Fruit fly (Drosophila melanogaster) whole organism, embryonic: ENCODE results near the gene MYPT-75D.
A peak's percentile ranks its signal among the peaks of the same experiment; 100 is the strongest.

Experiments
- ATbp ChIP-seq: fragments of 200-800 bp; sonication (Bioruptor generic); optimal IDR thresholded peaks from 2 replicates; lab custom pipeline; 2017; ENCODE audit warnings: missing biosample characterization, mild to moderate bottlenecking, missing genetic modification characterization, missing genetic modification reagents
- B-H1 ChIP-seq: fragments of 200-800 bp; sonication (Bioruptor generic); IDR thresholded peaks from 3 replicates; pipeline ENCODE4 v1.3.6; 2022; ENCODE audit warnings: missing biosample characterization, missing genetic modification characterization
- BtbVII ChIP-seq: fragments of 200-800 bp; sonication (Bioruptor generic); optimal IDR thresholded peaks from 3 replicates; lab custom pipeline; 2017; ENCODE audit warnings: missing biosample characterization, mild to moderate bottlenecking, missing genetic modification characterization
- CG1233 ChIP-seq: fragments of 200-800 bp; sonication (Bioruptor generic); optimal IDR thresholded peaks from 4 replicates; lab custom pipeline; 2018; ENCODE audit warnings: missing biosample characterization, mild to moderate bottlenecking, missing genetic modification characterization
- CG12659 ChIP-seq: fragments of 200-800 bp; sonication (Bioruptor generic); optimal IDR thresholded peaks from 3 replicates; lab custom pipeline; 2017; ENCODE audit warnings: mild to moderate bottlenecking, missing biosample characterization, missing genetic modification reagents, missing genetic modification characterization
- CG13424 ChIP-seq: fragments of 200-800 bp; sonication (Bioruptor generic); optimal IDR thresholded peaks from 2 replicates; lab custom pipeline; 2019; ENCODE audit warnings: missing biosample characterization, mild to moderate bottlenecking, missing genetic modification characterization, moderate library complexity
- CG14050 ChIP-seq: fragments of 200-800 bp; sonication (Bioruptor generic); IDR thresholded peaks from 3 replicates; pipeline ENCODE4 v1.3.6; 2022; ENCODE audit warnings: missing biosample characterization, missing genetic modification characterization
- CG15514 ChIP-seq: fragments of 200-800 bp; sonication (Bioruptor generic); optimal IDR thresholded peaks from 3 replicates; lab custom pipeline; 2017; ENCODE audit warnings: missing biosample characterization, missing genetic modification characterization, mild to moderate bottlenecking, moderate library complexity, missing genetic modification reagents
- CG17359 ChIP-seq: fragments of 200-800 bp; sonication (Bioruptor generic); optimal IDR thresholded peaks from 3 replicates; lab custom pipeline; 2018; ENCODE audit warnings: missing biosample characterization, mild to moderate bottlenecking, missing genetic modification characterization, moderate library complexity
- CG18476 ChIP-seq: fragments of 200-800 bp; sonication (Bioruptor generic); optimal IDR thresholded peaks from 2 replicates; lab custom pipeline; 2016; ENCODE audit warnings: missing biosample characterization, mild to moderate bottlenecking, missing genetic modification characterization
- CG2199 ChIP-seq: fragments of 200-800 bp; sonication (Bioruptor generic); IDR thresholded peaks from 3 replicates; pipeline ENCODE4 v1.3.6; 2022; ENCODE audit warnings: missing biosample characterization, missing genetic modification characterization
- CG2202 ChIP-seq: fragments of 200-800 bp; sonication (Bioruptor generic); optimal IDR thresholded peaks from 2 replicates; lab custom pipeline; 2018; ENCODE audit warnings: missing biosample characterization, mild to moderate bottlenecking, missing genetic modification characterization
- CG2712 ChIP-seq: fragments of 200-800 bp; optimal IDR thresholded peaks from 3 replicates; lab custom pipeline; 2019; ENCODE audit warnings: missing biosample characterization, mild to moderate bottlenecking, missing genetic modification characterization, moderate library complexity
- CG31388 ChIP-seq: fragments of 200-800 bp; sonication (Bioruptor generic); optimal IDR thresholded peaks from 2 replicates; lab custom pipeline; 2016; ENCODE audit warnings: missing biosample characterization, missing genetic modification characterization
- CG4404 ChIP-seq: fragments of 200-800 bp; sonication (Bioruptor generic); IDR thresholded peaks from 2 replicates; pipeline ENCODE4 v1.3.6; 2022; ENCODE audit warnings: missing biosample characterization, missing genetic modification characterization
- CG4617 ChIP-seq: fragments of 200-800 bp; sonication (Bioruptor generic); optimal IDR thresholded peaks from 3 replicates; lab custom pipeline; 2016; ENCODE audit warnings: missing biosample characterization, missing genetic modification characterization, borderline replicate concordance
- CG4730 ChIP-seq: fragments of 200-800 bp; sonication (Bioruptor generic); IDR thresholded peaks from 2 replicates; pipeline ENCODE4 v1.3.6; 2022; ENCODE audit warnings: missing biosample characterization, missing genetic modification characterization
- CG4854 ChIP-seq: fragments of 200-800 bp; sonication (Bioruptor generic); optimal IDR thresholded peaks from 2 replicates; lab custom pipeline; 2016; ENCODE audit warnings: missing biosample characterization, missing genetic modification characterization, inconsistent platforms
- CG5245 ChIP-seq: fragments of 200-800 bp; sonication (Bioruptor generic); optimal IDR thresholded peaks from 3 replicates; lab custom pipeline; 2016; ENCODE audit warnings: missing biosample characterization, missing genetic modification characterization
- CG7372 ChIP-seq: fragments of 200-800 bp; sonication (Bioruptor generic); IDR thresholded peaks from 2 replicates; pipeline ENCODE4 v1.3.6; 2022; ENCODE audit warnings: missing biosample characterization, missing genetic modification characterization
- CG9609 ChIP-seq: fragments of 200-800 bp; sonication (Bioruptor generic); optimal IDR thresholded peaks from 3 replicates; lab custom pipeline; 2016; ENCODE audit warnings: missing biosample characterization, missing genetic modification characterization
- Dll ChIP-seq: fragments of 200-800 bp; sonication (Bioruptor generic); IDR thresholded peaks from 4 replicates; pipeline ENCODE4 v1.3.6; 2022; ENCODE audit warnings: missing biosample characterization, missing genetic modification characterization; ENCODE audit not compliant: partially characterized antibody
- Ets97D ChIP-seq: fragments of 200-800 bp; sonication (Bioruptor generic); optimal IDR thresholded peaks from 3 replicates; lab custom pipeline; 2016; ENCODE audit warnings: missing biosample characterization, missing genetic modification characterization
- H2.0 ChIP-seq: fragments of 200-800 bp; sonication (Bioruptor generic); IDR thresholded peaks from 2 replicates; pipeline ENCODE4 v1.3.6; 2022; ENCODE audit warnings: missing biosample characterization, missing genetic modification characterization
- HmgD ChIP-seq: fragments of 200-800 bp; sonication (Bioruptor generic); optimal IDR thresholded peaks from 3 replicates; lab custom pipeline; 2016; ENCODE audit warnings: missing biosample characterization, missing genetic modification characterization
- Hr51 ChIP-seq, 2 experiments: fragments of 200-800 bp; sonication (Bioruptor generic); optimal IDR thresholded peaks; 2 replicates in 1 of 2; 3 replicates in 1 of 2; lab custom pipeline; 2016 to 2018; ENCODE audit warnings: missing biosample characterization in 2 of 2, missing genetic modification characterization in 2 of 2, mild to moderate bottlenecking in 1 of 2, moderate library complexity in 1 of 2
- Meics ChIP-seq: fragments of 200-800 bp; sonication (Bioruptor generic); optimal IDR thresholded peaks from 2 replicates; lab custom pipeline; 2017; ENCODE audit warnings: missing biosample characterization, mild to moderate bottlenecking, missing genetic modification characterization
- Oli ChIP-seq: fragments of 200-800 bp; sonication (Bioruptor generic); optimal IDR thresholded peaks from 2 replicates; lab custom pipeline; 2018; ENCODE audit warnings: missing biosample characterization, mild to moderate bottlenecking, missing genetic modification characterization, moderate library complexity
- Pdp1 ChIP-seq, 2 experiments: fragments of 200-800 bp; sonication (Bioruptor generic); optimal IDR thresholded peaks; 3 replicates each; lab custom pipeline; 2016; ENCODE audit warnings: missing biosample characterization in 2 of 2, missing genetic modification characterization in 2 of 2, mild to moderate bottlenecking in 1 of 2, moderate library complexity in 1 of 2
- Ptx1 ChIP-seq: fragments of 200-800 bp; sonication (Bioruptor generic); IDR thresholded peaks from 2 replicates; pipeline ENCODE4 v1.3.6; 2022; ENCODE audit warnings: missing biosample characterization, missing genetic modification characterization
- Xrp1 ChIP-seq: fragments of 200-800 bp; sonication (Bioruptor generic); IDR thresholded peaks from 2 replicates; pipeline ENCODE4 v1.3.6; 2022; ENCODE audit warnings: missing biosample characterization, missing genetic modification characterization
- bowl ChIP-seq: fragments of 200-800 bp; sonication (Bioruptor generic); IDR thresholded peaks from 2 replicates; pipeline ENCODE4 v1.3.6; 2022; ENCODE audit warnings: missing biosample characterization, missing genetic modification characterization
- ems ChIP-seq: fragments of 200-800 bp; sonication (Bioruptor generic); optimal IDR thresholded peaks from 3 replicates; lab custom pipeline; 2016; ENCODE audit warnings: missing biosample characterization, missing genetic modification characterization
- en ChIP-seq: fragments of 200-800 bp; sonication (Bioruptor generic); optimal IDR thresholded peaks from 2 replicates; lab custom pipeline; 2016; ENCODE audit warnings: missing biosample characterization, missing genetic modification characterization
- eve ChIP-seq, 2 experiments: fragments of >200 bp; optimal IDR thresholded peaks; 2 replicates each; lab custom pipeline; 2017; ENCODE audit warnings: missing biosample characterization in 2 of 2, missing genetic modification characterization in 2 of 2
- ewg ChIP-seq: fragments of 200-800 bp; sonication (Bioruptor generic); optimal IDR thresholded peaks from 3 replicates; lab custom pipeline; 2017; ENCODE audit warnings: mild to moderate bottlenecking, missing biosample characterization, missing genetic modification reagents, missing genetic modification characterization
- fd3F ChIP-seq: fragments of 200-800 bp; sonication (Bioruptor generic); optimal IDR thresholded peaks from 2 replicates; lab custom pipeline; 2018; ENCODE audit warnings: missing biosample characterization, mild to moderate bottlenecking, missing genetic modification characterization, moderate library complexity
- ftz-f1 ChIP-seq: fragments of 200-800 bp; sonication (Bioruptor generic); optimal IDR thresholded peaks from 2 replicates; lab custom pipeline; 2016; ENCODE audit warnings: missing biosample characterization, missing genetic modification characterization
- mld ChIP-seq: fragments of 200-800 bp; sonication (Bioruptor generic); IDR thresholded peaks from 3 replicates; pipeline ENCODE4 v1.3.6; 2022; ENCODE audit warnings: missing biosample characterization, missing genetic modification characterization; ENCODE audit not compliant: partially characterized antibody
- onecut ChIP-seq: fragments of 200-800 bp; sonication (Bioruptor generic); IDR thresholded peaks from 2 replicates; pipeline ENCODE4 v1.3.6; 2022; ENCODE audit warnings: missing biosample characterization, missing genetic modification characterization
- phol ChIP-seq: fragments of 200-800 bp; sonication (Bioruptor generic); optimal IDR thresholded peaks from 3 replicates; lab custom pipeline; 2018; ENCODE audit warnings: missing biosample characterization, mild to moderate bottlenecking, missing genetic modification characterization, moderate library complexity
- schlank ChIP-seq: fragments of 200-800 bp; sonication (Bioruptor generic); optimal IDR thresholded peaks from 2 replicates; lab custom pipeline; 2018; ENCODE audit warnings: missing biosample characterization, mild to moderate bottlenecking, missing genetic modification characterization
- scrt ChIP-seq: fragments of 200-800 bp; sonication (Bioruptor generic); optimal IDR thresholded peaks from 2 replicates; lab custom pipeline; 2018; ENCODE audit warnings: missing biosample characterization, mild to moderate bottlenecking, missing genetic modification characterization, moderate library complexity
- sens-2 ChIP-seq: fragments of 200-800 bp; sonication (Bioruptor generic); IDR thresholded peaks from 2 replicates; pipeline ENCODE4 v1.3.6; 2022; ENCODE audit warnings: missing biosample characterization, missing genetic modification characterization
- sob ChIP-seq: fragments of 200-800 bp; sonication (Bioruptor generic); IDR thresholded peaks from 2 replicates; pipeline ENCODE4 v1.3.6; 2022; ENCODE audit warnings: missing biosample characterization, missing genetic modification characterization
- sug ChIP-seq: fragments of 200-800 bp; optimal IDR thresholded peaks from 2 replicates; lab custom pipeline; 2019; ENCODE audit warnings: missing biosample characterization, mild to moderate bottlenecking, missing genetic modification characterization, moderate library complexity
- twi ChIP-seq: fragments of 200-800 bp; optimal IDR thresholded peaks from 2 replicates; lab custom pipeline; 2019; ENCODE audit warnings: missing biosample characterization, mild to moderate bottlenecking, missing genetic modification characterization, moderate library complexity
- wek ChIP-seq: fragments of 200-800 bp; sonication (Bioruptor generic); optimal IDR thresholded peaks from 3 replicates; lab custom pipeline; 2018; ENCODE audit warnings: missing biosample characterization, mild to moderate bottlenecking, missing genetic modification characterization, moderate library complexity
- zen ChIP-seq: fragments of 200-800 bp; sonication (Bioruptor generic); optimal IDR thresholded peaks from 3 replicates; lab custom pipeline; 2018; ENCODE audit warnings: missing biosample characterization, mild to moderate bottlenecking, missing genetic modification characterization, moderate library complexity

Gene MYPT-75D

DNA sequence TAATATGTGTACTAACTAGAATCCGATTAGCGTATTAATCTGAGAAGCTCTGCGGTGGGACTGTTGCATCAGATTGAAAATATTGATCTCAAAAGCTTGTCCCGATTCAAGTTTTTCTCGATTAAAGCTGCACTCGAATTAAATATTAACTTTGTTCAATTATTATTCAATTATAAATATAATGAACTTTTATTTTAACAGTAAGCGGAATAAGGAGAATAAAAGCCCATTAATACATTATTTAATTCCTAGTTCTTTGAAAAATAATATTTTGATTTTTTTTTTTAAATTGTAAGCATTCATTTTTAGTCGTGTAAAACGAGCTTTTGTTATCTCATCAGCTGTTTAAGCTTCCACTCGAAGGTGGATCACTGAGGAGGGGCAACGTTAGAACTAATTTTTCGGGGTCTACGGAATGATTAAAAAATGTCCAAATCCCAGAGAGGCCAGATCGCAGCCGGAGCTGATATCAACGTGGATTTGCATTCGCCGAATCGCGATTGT is 49.7 kb downstream of the MYPT-75D start, which contains the start of the genes GNBP2 and GNBP1:
Gene GNBP2, minus strand, starts transcription at position 51 of the 504 bp plus-strand sequence.
Gene GNBP1, plus strand, starts transcription at position 438 of the 504 bp plus-strand sequence.
- TF ChIP-seq Ets97D (GFP tag; lab: Kevin White, UChicago) (no peak), CG12659 (GFP tag; lab: Kevin White, UChicago) (peak; percentile 32), en (GFP tag; lab: Kevin White, UChicago) (no peak), sug (tag; lab: Kevin White, UChicago) (peak; percentile 23), Dll (GFP tag; lab: Robert Waterston, UW) (no peak), CG2712 (peak; percentile 70), ftz-f1 (GFP tag; lab: Kevin White, UChicago) (no peak), CG14050 (GFP tag; lab: Robert Waterston, UW) (peak; percentile 24; the same call in 1 of the 3 replicates), CG4617 (GFP tag; lab: Kevin White, UChicago) (no peak), CG1233 (peak; percentile 16), CG4854 (GFP tag; lab: Kevin White, UChicago) (no peak), twi (no peak), Ptx1 (GFP tag; lab: Robert Waterston, UW) (peak; percentile 80), Pdp1 (GFP tag; optimal IDR thresholded peaks at IDR 0.05; lab: Kevin White, UChicago) (peak in 1 of 2 experiments; percentile 34), HmgD (no peak), ATbp (GFP tag; lab: Kevin White, UChicago) (peak; percentile 46), ewg (GFP tag; lab: Kevin White, UChicago) (peak; percentile 11), CG4730 (peak; percentile 39), fd3F (GFP tag; lab: Kevin White, UChicago) (peak; percentile 24), B-H1 (GFP tag; lab: Robert Waterston, UW) (peak; percentile 32; the same call in 2 of the 3 replicates), BtbVII (GFP tag; lab: Kevin White, UChicago) (peak; percentile 2), CG2199 (0 out of 3 replicates have a peak, but pooled peaks have one; percentile 21), eve (GFP tag; optimal IDR thresholded peaks at IDR 0.05; lab: Kevin White, UChicago) (no peak), CG2202 (tag; lab: Kevin White, UChicago) (no peak), Xrp1 (GFP tag; lab: Robert Waterston, UW) (peak; percentile 59; the same call in 1 of the 2 replicates), H2.0 (GFP tag; lab: Robert Waterston, UW) (0 out of 2 replicates have a peak, but pooled peaks have one; percentile 7), zen (no peak), CG15514 (GFP tag; lab: Kevin White, UChicago) (peak; percentile 40), Hr51 (GFP tag; optimal IDR thresholded peaks at IDR 0.05; lab: Kevin White, UChicago) (peak in 1 of 2 experiments; percentile 78), CG18476 (GFP tag; lab: Kevin White, UChicago) (peak; percentile 22), CG17359 (tag; lab: Kevin White, UChicago) (peak; percentile 73), ems (no peak), CG4404 (no peak), scrt (peak; percentile 10), CG5245 (GFP tag; lab: Kevin White, UChicago) (no peak), sob (0 out of 2 replicates have a peak, but pooled peaks have one; percentile 44), Oli (tag; lab: Kevin White, UChicago) (peak; percentile 42), wek (GFP tag; lab: Kevin White, UChicago) (no peak), bowl (GFP tag; lab: Robert Waterston, UW) (no peak), sens-2 (GFP tag; lab: Robert Waterston, UW) (no peak), mld (GFP tag; lab: Robert Waterston, UW) (no peak), CG7372 (GFP tag; lab: Robert Waterston, UW) (peak; percentile 50; the same call in 1 of the 2 replicates), CG31388 (no peak), Meics (peak; percentile 75), phol (peak; percentile 65), CG13424 (peak; percentile 59), CG9609 (no peak), onecut (GFP tag; lab: Robert Waterston, UW) (no peak), schlank (tag; lab: Kevin White, UChicago) (no peak)
